Worm (Caenorhabditis elegans): Measurements from ENCODE around the gene col-12.

ce11 chrV:10421802-10422201 is 3.2 kb downstream of the col-12 start, which contains the start of gene col-13:
- TF ChIP-seq F10E7.11 (tag; optimal IDR thresholded peaks at IDR 0.05): no peak
- TF ChIP-seq ekl-4 (GFP tag; IDR thresholded peaks at IDR 0.05): no peak
- no peak for TF ChIP-seq lsy-27 (tag; optimal IDR thresholded peaks at IDR 0.05; ENCODE audit: borderline replicate concordance, insufficient read depth)
- no peak for TF ChIP-seq nfya-2 (GFP tag; IDR thresholded peaks at IDR 0.05)
- no peak for TF ChIP-seq madf-8 (GFP tag; conservative IDR thresholded peaks at IDR 0.05)
- TF ChIP-seq ets-4 (GFP tag; optimal IDR thresholded peaks at IDR 0.05): no peak
- no peak for TF ChIP-seq pha-4 (tag; optimal IDR thresholded peaks at IDR 0.05)
- no peak for TF ChIP-seq mcd-1 (GFP tag; IDR thresholded peaks at IDR 0.05)
- no peak for TF ChIP-seq ccch-3 (GFP tag; optimal IDR thresholded peaks at IDR 0.05)
- no peak for TF ChIP-seq K11D2.4 (GFP tag; IDR thresholded peaks at IDR 0.05)

All from whole organism, young adult.